Fruit fly (Drosophila melanogaster): ENCODE measurements around the gene CG32454.

Gene CG32454

dm6 chr3L:22742945-22743582 lies 13.5 kb downstream of the CG32454 start:
- TF ChIP-seq Hnf4 (GFP tag; optimal IDR thresholded peaks at IDR 0.05), result no peak
- TF ChIP-seq rgr (GFP tag; optimal IDR thresholded peaks at IDR 0.05), result peak; percentile 9
- peak; percentile 46 for TF ChIP-seq woc (GFP tag; optimal IDR thresholded peaks at IDR 0.05)
- no peak for TF ChIP-seq dsf (GFP tag; optimal IDR thresholded peaks at IDR 0.05; ENCODE audit: borderline replicate concordance)
- peak; percentile 7 for TF ChIP-seq psq (GFP tag; optimal IDR thresholded peaks at IDR 0.05)
- peak; percentile 30 for TF ChIP-seq h (GFP tag; optimal IDR thresholded peaks at IDR 0.05)

DNA sequence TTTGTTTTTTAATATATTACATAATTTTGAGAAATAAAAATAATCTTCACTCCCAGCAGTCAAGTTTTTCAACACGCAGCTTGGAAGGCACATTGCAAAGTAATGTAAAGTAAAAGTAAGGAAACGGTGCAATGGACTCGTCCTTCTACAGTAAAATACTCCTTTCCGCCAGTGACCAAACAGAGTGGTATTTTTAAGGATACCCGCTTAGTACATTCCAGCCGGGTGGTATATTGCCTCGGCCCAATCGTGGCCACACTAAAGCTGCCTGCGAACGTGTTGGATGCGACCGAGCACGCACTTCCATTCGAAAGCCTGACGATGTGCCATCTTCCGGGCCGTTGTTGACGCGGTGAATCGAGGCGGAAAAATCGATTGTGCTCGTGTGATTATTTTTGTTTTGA lies 19.6 kb downstream of the CG32454 start, which contains the start of gene SPoCk:
TSS of gene SPoCk (plus strand) at position 298 of the 404 bp plus-strand sequence.
- TF ChIP-seq Vsx2 (GFP tag; optimal IDR thresholded peaks at IDR 0.05; ENCODE audit: partially characterized antibody) (peak; percentile 19), Dfd (GFP tag; optimal IDR thresholded peaks at IDR 0.05) (no peak), fru (GFP tag; optimal IDR thresholded peaks at IDR 0.05) (peak; percentile 56), GATAd (GFP tag; optimal IDR thresholded peaks at IDR 0.05) (no peak), br (GFP tag; optimal IDR thresholded peaks at IDR 0.05) (no peak)

DNA sequence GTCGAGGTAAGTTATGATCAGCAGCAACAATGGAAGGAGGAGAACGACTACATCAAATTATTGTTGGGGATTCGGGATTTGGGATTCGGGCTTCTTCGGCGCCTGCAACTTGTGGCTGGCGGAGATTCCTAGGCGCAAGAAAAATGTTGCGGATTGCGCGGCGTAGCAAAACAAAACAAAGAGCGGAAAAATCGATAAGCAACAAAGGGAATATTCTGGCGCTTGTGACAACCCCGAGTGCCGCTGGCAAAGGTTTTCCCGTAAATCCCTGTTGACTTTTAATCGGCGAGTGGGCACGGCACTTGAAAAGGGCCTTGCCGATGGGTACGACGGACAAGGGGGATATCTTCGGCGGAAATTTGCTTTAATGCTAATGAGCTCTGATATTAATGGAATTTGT lies 20.4 kb downstream of the CG32454 start:
- TF ChIP-seq dl (GFP tag; optimal IDR thresholded peaks at IDR 0.05; ENCODE audit: insufficient read depth in 1 of 2, partially characterized antibody in 2 of 2), result no peak
- no peak for TF ChIP-seq lola (GFP tag; optimal IDR thresholded peaks at IDR 0.05)
- no peak for TF ChIP-seq Abd-B (GFP tag; optimal IDR thresholded peaks at IDR 0.05)

dm6 chr3L:22773383-22773873 lies 43.9 kb downstream of the CG32454 start:
- TF ChIP-seq woc (GFP tag; optimal IDR thresholded peaks at IDR 0.05) (no peak), dmrt93B (GFP tag; optimal IDR thresholded peaks at IDR 0.05) (no peak), jim (GFP tag; optimal IDR thresholded peaks at IDR 0.05) (no peak), sage (GFP tag; optimal IDR thresholded peaks at IDR 0.05) (no peak), pan (optimal IDR thresholded peaks at IDR 0.05) (no peak), ey (GFP tag; optimal IDR thresholded peaks at IDR 0.05) (no peak), psq (GFP tag; optimal IDR thresholded peaks at IDR 0.05) (no peak), sv (GFP tag; optimal IDR thresholded peaks at IDR 0.05) (no peak), GATAd (GFP tag; optimal IDR thresholded peaks at IDR 0.05) (no peak), Hr83 (GFP tag; optimal IDR thresholded peaks at IDR 0.05; ENCODE audit: poor library complexity, severe bottlenecking) (no peak), Jra (GFP tag; optimal IDR thresholded peaks at IDR 0.05) (peak; percentile 23), N (GFP tag; optimal IDR thresholded peaks at IDR 0.05) (no peak), Vsx2 (GFP tag; optimal IDR thresholded peaks at IDR 0.05; ENCODE audit: partially characterized antibody) (no peak), brk (GFP tag; optimal IDR thresholded peaks at IDR 0.05) (no peak), Sp1 (GFP tag; optimal IDR thresholded peaks at IDR 0.05) (no peak), Mio (GFP tag; optimal IDR thresholded peaks at IDR 0.05) (no peak), foxo (GFP tag; optimal IDR thresholded peaks at IDR 0.05) (no peak), CG32264 (GFP tag; optimal IDR thresholded peaks at IDR 0.05) (no peak), Hr78 (GFP tag; optimal IDR thresholded peaks at IDR 0.05) (no peak), CrebA (GFP tag; optimal IDR thresholded peaks at IDR 0.05; ENCODE audit: borderline replicate concordance) (peak; percentile 68), fru (GFP tag; optimal IDR thresholded peaks at IDR 0.05) (peak; percentile 17), Hnf4 (GFP tag; optimal IDR thresholded peaks at IDR 0.05) (no peak), Dfd (GFP tag; optimal IDR thresholded peaks at IDR 0.05) (no peak), Rel (GFP tag; optimal IDR thresholded peaks at IDR 0.05) (no peak), Rel (tag; optimal IDR thresholded peaks at IDR 0.05) (peak; percentile 47), usp (GFP tag; optimal IDR thresholded peaks at IDR 0.05) (no peak), Abd-B (GFP tag; optimal IDR thresholded peaks at IDR 0.05) (no peak), Myc (optimal IDR thresholded peaks at IDR 0.05) (peak; percentile 14), HLH106 (tag; optimal IDR thresholded peaks at IDR 0.05) (peak; percentile 9), CG9705 (GFP tag; optimal IDR thresholded peaks at IDR 0.05) (no peak), tai (GFP tag; optimal IDR thresholded peaks at IDR 0.05) (no peak), lola (GFP tag; optimal IDR thresholded peaks at IDR 0.05) (no peak), dl (GFP tag; optimal IDR thresholded peaks at IDR 0.05; ENCODE audit: insufficient read depth in 1 of 2, partially characterized antibody in 2 of 2) (no peak), OdsH (GFP tag; optimal IDR thresholded peaks at IDR 0.05) (no peak), br (GFP tag; optimal IDR thresholded peaks at IDR 0.05) (no peak), Dif (GFP tag; optimal IDR thresholded peaks at IDR 0.05; ENCODE audit: partially characterized antibody) (peak; percentile 15), h (GFP tag; optimal IDR thresholded peaks at IDR 0.05) (peak; percentile 86), dsf (GFP tag; optimal IDR thresholded peaks at IDR 0.05; ENCODE audit: borderline replicate concordance) (no peak), rgr (GFP tag; optimal IDR thresholded peaks at IDR 0.05) (no peak)

All from whole organism, wandering third instar larva.